Worm (Caenorhabditis elegans) whole organism, midembryonic: ENCODE results near the gene srh-216.

Source experiments
- T22C8.4 ChIP-seq: fragments of 200-800 bp; sonication (Bioruptor generic); IDR thresholded peaks from 2 replicates; pipeline ENCODE4 v1.3.6; 2022; ENCODE audit warnings: missing genetic modification characterization, missing compliant biosample characterization
- cog-1 ChIP-seq: sonication (generic microtip); optimal IDR thresholded peaks from 2 replicates; lab custom pipeline; 2016; ENCODE audit warnings: missing genetic modification characterization, missing compliant biosample characterization
- flt-1 ChIP-seq: fragments of 200-800 bp; sonication (Bioruptor generic); IDR thresholded peaks from 2 replicates; pipeline ENCODE4 v1.3.6; 2022; ENCODE audit warnings: missing genetic modification characterization, missing compliant biosample characterization
- klf-2 ChIP-seq: fragments of 200-800 bp; sonication (Bioruptor generic); conservative IDR thresholded peaks from 2 replicates; pipeline ENCODE4 v1.3.6; 2022; ENCODE audit warnings: missing genetic modification reagents, missing genetic modification characterization, missing compliant biosample characterization
- med-1 ChIP-seq: sonication (generic microtip); optimal IDR thresholded peaks from 2 replicates; lab custom pipeline; 2017; ENCODE audit warnings: missing genetic modification characterization, mild to moderate bottlenecking, missing compliant biosample characterization, antibody characterized with exemption, missing genetic modification reagents; ENCODE audit not compliant: insufficient read depth
- ref-1 ChIP-seq: fragments of 200-800 bp; sonication (Bioruptor generic); conservative IDR thresholded peaks from 2 replicates; pipeline ENCODE4 v1.3.6; 2022; ENCODE audit warnings: missing genetic modification reagents, missing genetic modification characterization, missing compliant biosample characterization
- tab-1 ChIP-seq: fragments of 200-800 bp; sonication (Bioruptor generic); IDR thresholded peaks from 2 replicates; pipeline ENCODE4 v1.3.6; 2022; ENCODE audit warnings: missing genetic modification characterization, missing compliant biosample characterization
- ztf-23 ChIP-seq: fragments of 200-800 bp; sonication (Bioruptor generic); IDR thresholded peaks from 2 replicates; pipeline ENCODE4 v1.3.6; 2022; ENCODE audit warnings: missing genetic modification reagents, missing genetic modification characterization, missing compliant biosample characterization
- ztf-29 ChIP-seq: fragments of 200-800 bp; sonication (Bioruptor generic); IDR thresholded peaks from 2 replicates; pipeline ENCODE4 v1.3.6; 2022; ENCODE audit warnings: missing genetic modification reagents, missing genetic modification characterization, missing compliant biosample characterization

ce11 chrV:16793312-16793711 lies 34.1 kb downstream of the srh-216 start:
- no peak for TF ChIP-seq flt-1 (GFP tag; lab: Robert Waterston, UW)
- no peak for TF ChIP-seq klf-2 (GFP tag; lab: Robert Waterston, UW)
- no peak for TF ChIP-seq med-1 (GFP tag; lab: Kevin White, UChicago)
- no peak for TF ChIP-seq T22C8.4
- no peak for TF ChIP-seq ztf-29 (GFP tag; lab: Robert Waterston, UW)
- TF ChIP-seq ztf-23 (GFP tag; lab: Robert Waterston, UW): no peak
- TF ChIP-seq ref-1: no peak
- no peak for TF ChIP-seq cog-1 (tag; lab: Kevin White, UChicago)
- no peak for TF ChIP-seq tab-1 (GFP tag; lab: Robert Waterston, UW)
